In genomic region chr2L:1648677-1649078, dm6 we compare ENCODE assay signal across 3 fruit fly cellular contexts.
TF ChIP-seq lines count a peak whose summit lies in the region.

No protein-coding gene starts in this region.

- TF ChIP-seq CTCF in whole organism, embryonic (GFP tag; optimal IDR thresholded peaks at IDR 0.05; lab: Kevin White, UChicago) = peak; percentile 63

TF ChIP-seq in whole organism, embryonic, 481 proteins besides CTCF, POLR2A, EP300 and RAD21 (continues in another document):
- TF ChIP-seq nom (GFP tag; optimal IDR thresholded peaks at IDR 0.05; lab: Kevin White, UChicago) (no peak), CG13296 (GFP tag; optimal IDR thresholded peaks at IDR 0.05; lab: Kevin White, UChicago) (peak; percentile 81), CG1647 (GFP tag; optimal IDR thresholded peaks at IDR 0.05; lab: Kevin White, UChicago) (peak; percentile 85), knrl (GFP tag; IDR thresholded peaks at IDR 0.05; lab: Robert Waterston, UW; ENCODE audit: partially characterized antibody) (no peak), pan (optimal IDR thresholded peaks at IDR 0.05; lab: Kevin White, UChicago) (no peak), pan (GFP tag; optimal IDR thresholded peaks at IDR 0.05 in 1 of 2, IDR thresholded peaks at IDR 0.05 in 1 of 2) (peak in 1 of 2 experiments; percentile 80), CG17612 (GFP tag; IDR thresholded peaks at IDR 0.05; lab: Robert Waterston, UW) (no peak; the same call in 1 of the 2 replicates), Mrtf (GFP tag; IDR thresholded peaks at IDR 0.05; lab: Robert Waterston, UW) (no peak), dati (GFP tag; IDR thresholded peaks at IDR 0.05; lab: Robert Waterston, UW) (0 out of 2 replicates have a peak, but pooled peaks have one; percentile 40), Nf-YA (GFP tag; IDR thresholded peaks at IDR 0.05; lab: Robert Waterston, UW) (peak; percentile 82), Deaf1 (tag; optimal IDR thresholded peaks at IDR 0.05; lab: Kevin White, UChicago) (peak; percentile 45), Lpt (GFP tag; optimal IDR thresholded peaks at IDR 0.05; lab: Kevin White, UChicago) (no peak), CkIIα-i1 (GFP tag; IDR thresholded peaks at IDR 0.05; lab: Robert Waterston, UW) (no peak), Rx (GFP tag; IDR thresholded peaks at IDR 0.05; lab: Robert Waterston, UW) (peak; percentile 29; the same call in 1 of the 2 replicates), CG11093 (GFP tag; IDR thresholded peaks at IDR 0.05; lab: Robert Waterston, UW) (peak; percentile 15; the same call in 1 of the 3 replicates), sd (tag; optimal IDR thresholded peaks at IDR 0.05; lab: Kevin White, UChicago) (peak; percentile 87), Mes4 (GFP tag; optimal IDR thresholded peaks at IDR 0.05; lab: Kevin White, UChicago) (peak; percentile 92), HmgZ (tag; optimal IDR thresholded peaks at IDR 0.05; lab: Kevin White, UChicago) (peak; percentile 82), ara (GFP tag; IDR thresholded peaks at IDR 0.05; lab: Robert Waterston, UW) (peak; percentile 82), CG16815 (GFP tag; optimal IDR thresholded peaks at IDR 0.05; lab: Kevin White, UChicago) (no peak), zf30C (GFP tag; optimal IDR thresholded peaks at IDR 0.05; lab: Kevin White, UChicago) (no peak), dimm (GFP tag; IDR thresholded peaks at IDR 0.05; lab: Robert Waterston, UW) (peak; percentile 28; the same call in 1 of the 2 replicates), CG17328 (GFP tag; IDR thresholded peaks at IDR 0.05; lab: Robert Waterston, UW) (peak; percentile 74), Gug (GFP tag; IDR thresholded peaks at IDR 0.05; lab: Robert Waterston, UW) (no peak), sens-2 (GFP tag; IDR thresholded peaks at IDR 0.05; lab: Robert Waterston, UW) (peak; percentile 50; the same call in 1 of the 2 replicates), CG18599 (GFP tag; optimal IDR thresholded peaks at IDR 0.05; lab: Kevin White, UChicago) (peak; percentile 75), jing (GFP tag; optimal IDR thresholded peaks at IDR 0.05; lab: Kevin White, UChicago) (peak; percentile 81), CG9817 (tag; optimal IDR thresholded peaks at IDR 0.05; lab: Kevin White, UChicago) (peak; percentile 48), en (GFP tag; optimal IDR thresholded peaks at IDR 0.05; lab: Kevin White, UChicago) (peak; percentile 85)

TF ChIP-seq in whole organism, prepupa, 60 proteins besides CTCF, POLR2A, EP300 and RAD21:
- TF ChIP-seq fkh (GFP tag; optimal IDR thresholded peaks at IDR 0.05; lab: Kevin White, UChicago) (peak; percentile 97), spab (GFP tag; optimal IDR thresholded peaks at IDR 0.05; lab: Kevin White, UChicago) (no peak)

TF ChIP-seq in whole organism, wandering third instar larva, 38 proteins besides CTCF, POLR2A, EP300 and RAD21:
- no peak for TF ChIP-seq CG32264 (GFP tag; optimal IDR thresholded peaks at IDR 0.05; lab: Kevin White, UChicago)
- no peak for TF ChIP-seq GATAd (GFP tag; optimal IDR thresholded peaks at IDR 0.05; lab: Kevin White, UChicago)
- TF ChIP-seq Hr78 (GFP tag; optimal IDR thresholded peaks at IDR 0.05; lab: Kevin White, UChicago) = no peak
- peak; percentile 7 for TF ChIP-seq Dfd (GFP tag; optimal IDR thresholded peaks at IDR 0.05; lab: Kevin White, UChicago)
- no peak for TF ChIP-seq Mio (GFP tag; optimal IDR thresholded peaks at IDR 0.05; lab: Kevin White, UChicago)
- TF ChIP-seq usp (GFP tag; optimal IDR thresholded peaks at IDR 0.05; lab: Kevin White, UChicago) = no peak
- TF ChIP-seq rgr (GFP tag; optimal IDR thresholded peaks at IDR 0.05; lab: Kevin White, UChicago) = no peak
- TF ChIP-seq N (GFP tag; optimal IDR thresholded peaks at IDR 0.05; lab: Kevin White, UChicago) = peak; percentile 17
TF ChIP-seq in whole organism, wandering third instar larva: peak in this region for 2.

Comparison
In these comparisons a context has a peak if more than half of its experiments do, and no peak if none do; other contexts are left out.
1. Of the 7 proteins assayed by ChIP-seq in both whole organism, embryonic and whole organism, prepupa: peak only in whole organism, embryonic: Blimp-1, CG16779, CG6854 and Sox102F; only in whole organism, prepupa: none; in both: none; in neither: 3.